Worm (Caenorhabditis elegans) whole organism, L4/young adult: ENCODE data around the gene ZK688.7.
"Not testable (repeated sequence)": the region's sequence is repeated elsewhere in the genome, so short reads cannot be mapped to it uniquely, and the experiment has no call there.

Experiments
- W03F9.2 ChIP-seq: fragments of 150-350 bp; optimal IDR thresholded peaks from 2 replicates; lab custom pipeline; 2014; ENCODE audit warnings: missing biosample characterization, missing genetic modification characterization
- him-1 ChIP-seq: sonication (generic microtip); optimal IDR thresholded peaks from 2 replicates; lab custom pipeline; 2016; ENCODE audit warnings: missing genotype, missing genetic modification reagents, missing genetic modification characterization, missing compliant biosample characterization

DNA sequence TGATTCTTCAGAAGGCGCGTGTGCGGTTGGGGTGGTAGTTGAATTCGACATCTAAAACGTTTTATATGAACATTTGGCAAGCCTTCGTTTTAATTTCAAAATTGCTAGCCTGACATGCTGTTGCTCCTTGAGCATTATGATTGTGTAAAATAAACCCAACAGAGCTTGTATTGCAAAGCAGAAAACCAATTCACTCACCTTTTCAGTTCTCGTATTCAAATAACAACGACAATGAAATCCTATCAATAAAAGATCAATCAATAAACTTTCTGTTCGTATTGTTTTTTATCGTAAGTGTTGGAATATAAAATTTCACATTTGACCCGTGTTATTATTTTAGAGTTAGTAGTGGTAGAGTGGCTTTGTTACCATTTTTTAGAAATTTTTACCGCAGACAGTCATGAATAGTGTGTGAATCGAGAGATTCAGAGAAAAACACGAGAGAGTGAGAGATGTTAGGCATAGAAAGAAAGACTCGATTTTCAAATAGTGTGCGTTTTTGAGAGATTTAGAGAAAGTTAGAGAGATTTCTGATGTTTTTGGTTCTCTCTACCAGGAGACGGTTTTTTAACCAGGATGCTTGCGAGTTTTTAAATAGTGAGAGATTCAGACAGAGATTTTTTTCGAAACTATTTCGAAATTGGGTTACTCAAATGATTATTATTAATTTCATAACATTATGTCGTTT, 47.6 kb upstream of the ZK688.7 start, which contains the start of gene F54H12.10:
- TF ChIP-seq W03F9.2 (tag; lab: Kevin White, UChicago); him-1: not testable (repeated sequence)
